Worm (Caenorhabditis elegans) whole organism, L3 larva: ENCODE data around the gene C48B4.9.

ENCODE experiments used
- R02D3.7 ChIP-seq: fragments of 150-350 bp; optimal IDR thresholded peaks from 2 replicates; lab custom pipeline; 2014; ENCODE audit warnings: missing biosample characterization, missing genetic modification characterization
- aly-2 ChIP-seq: fragments of 150-350 bp; optimal IDR thresholded peaks from 2 replicates; lab custom pipeline; 2014; ENCODE audit warnings: missing biosample characterization, missing genetic modification characterization
- ama-1 ChIP-seq: fragments of 150-350 bp; optimal IDR thresholded peaks from 2 replicates; lab custom pipeline; 2018
- ceh-16 ChIP-seq: sonication (generic microtip); optimal IDR thresholded peaks from 2 replicates; lab custom pipeline; 2017; ENCODE audit warnings: missing biosample characterization, missing genetic modification characterization
- ceh-82 ChIP-seq: fragments of 150-350 bp; optimal IDR thresholded peaks from 2 replicates; lab custom pipeline; 2014; ENCODE audit warnings: missing biosample characterization, missing genetic modification characterization
- daf-12 ChIP-seq: fragments of 150-350 bp; optimal IDR thresholded peaks from 2 replicates; lab custom pipeline; 2014; ENCODE audit warnings: missing biosample characterization, missing genetic modification reagents, missing genetic modification characterization
- egl-5 ChIP-seq: fragments of 150-350 bp; optimal IDR thresholded peaks from 2 replicates; lab custom pipeline; 2017; ENCODE audit warnings: missing biosample characterization, missing genetic modification reagents, missing genetic modification characterization, inconsistent platforms
- elt-1 ChIP-seq: fragments of 150-350 bp; optimal IDR thresholded peaks from 2 replicates; lab custom pipeline; 2014; ENCODE audit warnings: missing biosample characterization, missing genetic modification characterization
- elt-2 ChIP-seq: sonication (generic microtip); optimal IDR thresholded peaks from 2 replicates; lab custom pipeline; 2016; ENCODE audit warnings: missing genetic modification reagents, mild to moderate bottlenecking, missing genetic modification characterization, missing compliant biosample characterization
- elt-3 ChIP-seq, 3 experiments: fragments of 150-350 bp in 1 of 3; sonication (generic microtip) in 2 of 3; optimal IDR thresholded peaks; 2 replicates in 2 of 3; 4 replicates in 1 of 3; lab custom pipeline; 2014 to 2017; ENCODE audit warnings: missing biosample characterization in 3 of 3, missing genetic modification characterization in 3 of 3
- eor-1 ChIP-seq, 2 experiments: fragments of 150-350 bp; optimal IDR thresholded peaks; 2 replicates each; lab custom pipeline; 2014 to 2018; ENCODE audit warnings: missing biosample characterization in 2 of 2, missing genetic modification characterization in 2 of 2
- fkh-10 ChIP-seq: sonication (generic microtip); optimal IDR thresholded peaks from 2 replicates; lab custom pipeline; 2017; ENCODE audit warnings: missing biosample characterization, missing genetic modification reagents, missing genetic modification characterization
- fos-1 ChIP-seq: fragments of 150-350 bp; optimal IDR thresholded peaks from 2 replicates; lab custom pipeline; 2014; ENCODE audit warnings: missing biosample characterization, missing genetic modification characterization
- hmg-11 ChIP-seq: sonication (generic microtip); optimal IDR thresholded peaks from 2 replicates; lab custom pipeline; 2016; ENCODE audit warnings: missing genetic modification characterization, missing compliant biosample characterization
- jun-1 ChIP-seq: fragments of 150-350 bp; optimal IDR thresholded peaks from 2 replicates; lab custom pipeline; 2014; ENCODE audit warnings: missing biosample characterization, missing genetic modification reagents, missing genetic modification characterization
- lin-39 ChIP-seq: fragments of 150-350 bp; optimal IDR thresholded peaks from 2 replicates; lab custom pipeline; 2018; ENCODE audit warnings: missing biosample characterization, missing genetic modification reagents, missing genetic modification characterization
- lsy-12 ChIP-seq: sonication (generic microtip); optimal IDR thresholded peaks from 2 replicates; lab custom pipeline; 2016; ENCODE audit warnings: mild to moderate bottlenecking, missing genetic modification characterization, missing compliant biosample characterization
- mdl-1 ChIP-seq: fragments of 150-350 bp; optimal IDR thresholded peaks from 2 replicates; lab custom pipeline; 2014; ENCODE audit warnings: missing biosample characterization, missing genetic modification characterization
- mml-1 ChIP-seq: fragments of 150-350 bp; sonication (generic microtip); optimal IDR thresholded peaks from 3 replicates; lab custom pipeline; 2014; ENCODE audit warnings: missing biosample characterization, missing genetic modification characterization
- nfya-1 ChIP-seq: sonication (generic microtip); optimal IDR thresholded peaks from 2 replicates; lab custom pipeline; 2017; ENCODE audit warnings: missing genetic modification characterization, mild to moderate bottlenecking, missing compliant biosample characterization, antibody characterized with exemption, moderate library complexity; ENCODE audit not compliant: insufficient read depth
- nhr-11 ChIP-seq: fragments of 150-350 bp; optimal IDR thresholded peaks from 2 replicates; lab custom pipeline; 2014; ENCODE audit warnings: missing biosample characterization, missing genetic modification characterization
- nhr-23 ChIP-seq: fragments of 150-350 bp; optimal IDR thresholded peaks from 2 replicates; lab custom pipeline; 2014; ENCODE audit warnings: missing biosample characterization, missing genetic modification reagents, missing genetic modification characterization
- nhr-237 ChIP-seq: fragments of 150-350 bp; optimal IDR thresholded peaks from 2 replicates; lab custom pipeline; 2014; ENCODE audit warnings: missing biosample characterization, missing genetic modification characterization
- nhr-28 ChIP-seq: fragments of 150-350 bp; optimal IDR thresholded peaks from 2 replicates; lab custom pipeline; 2014; ENCODE audit warnings: missing biosample characterization, missing genetic modification characterization
- nhr-43 ChIP-seq: sonication (generic microtip); optimal IDR thresholded peaks from 2 replicates; lab custom pipeline; 2016; ENCODE audit warnings: mild to moderate bottlenecking, missing genetic modification characterization, missing compliant biosample characterization; ENCODE audit not compliant: poor library complexity, severe bottlenecking
- nhr-67 ChIP-seq: fragments of 150-350 bp; optimal IDR thresholded peaks from 2 replicates; lab custom pipeline; 2014; ENCODE audit warnings: missing biosample characterization, missing genetic modification characterization
- nhr-76 ChIP-seq: fragments of 150-350 bp; sonication (generic microtip); optimal IDR thresholded peaks from 5 replicates; lab custom pipeline; 2014; ENCODE audit warnings: missing biosample characterization, missing genetic modification characterization
- nhr-77 ChIP-seq: fragments of 150-350 bp; optimal IDR thresholded peaks from 2 replicates; lab custom pipeline; 2014; ENCODE audit warnings: missing biosample characterization, missing genetic modification characterization
- pha-4 ChIP-seq: fragments of 150-350 bp; optimal IDR thresholded peaks from 2 replicates; lab custom pipeline; 2014; ENCODE audit warnings: missing biosample characterization, missing genetic modification reagents, missing genetic modification characterization
- sea-2 ChIP-seq: fragments of 150-350 bp; sonication (generic microtip); optimal IDR thresholded peaks from 4 replicates; lab custom pipeline; 2014; ENCODE audit warnings: missing biosample characterization, missing genetic modification reagents, missing genetic modification characterization
- skn-1 ChIP-seq: fragments of 150-350 bp; optimal IDR thresholded peaks from 2 replicates; lab custom pipeline; 2014; ENCODE audit warnings: missing biosample characterization, missing genetic modification characterization
- snpc-4 ChIP-seq: fragments of 150-350 bp; optimal IDR thresholded peaks from 2 replicates; lab custom pipeline; 2014; ENCODE audit warnings: missing biosample characterization, missing genetic modification characterization
- unc-39 ChIP-seq: sonication (generic microtip); optimal IDR thresholded peaks from 4 replicates; lab custom pipeline; 2017; ENCODE audit warnings: missing biosample characterization, missing genetic modification characterization
- unc-62 ChIP-seq: fragments of 150-350 bp; sonication (generic microtip); optimal IDR thresholded peaks from 4 replicates; lab custom pipeline; 2014; ENCODE audit warnings: missing biosample characterization, missing genetic modification reagents, missing genetic modification characterization
- ztf-11 ChIP-seq: fragments of 150-350 bp; optimal IDR thresholded peaks from 2 replicates; lab custom pipeline; 2014; ENCODE audit warnings: missing biosample characterization, missing genetic modification characterization
- ztf-4 ChIP-seq: fragments of 150-350 bp; optimal IDR thresholded peaks from 2 replicates; lab custom pipeline; 2014; ENCODE audit warnings: missing biosample characterization, missing genetic modification characterization

Gene C48B4.9

ce11 chrIII:9563235-9563634 lies at the start of gene C48B4.9:
Gene C48B4.9 (minus strand): TSS chrIII:9563335.
- TF ChIP-seq jun-1 (no peak), mdl-1 (tag; lab: Kevin White, UChicago) (no peak), fos-1 (tag; lab: Kevin White, UChicago) (no peak), aly-2 (tag; lab: Kevin White, UChicago) (no peak), nhr-43 (tag; lab: Kevin White, UChicago) (no peak), ztf-4 (tag; lab: Kevin White, UChicago) (no peak), unc-62 (GFP tag; lab: Kevin White, UChicago) (no peak), ceh-16 (no peak), nhr-76 (no peak), ztf-11 (tag; lab: Kevin White, UChicago) (no peak), elt-1 (tag; lab: Kevin White, UChicago) (no peak), nhr-28 (tag; lab: Kevin White, UChicago) (no peak), eor-1 (tag; optimal IDR thresholded peaks at IDR 0.05; lab: Kevin White, UChicago) (no peak), daf-12 (tag; lab: Kevin White, UChicago) (no peak)
- TF ChIP-seq, all 47 proteins: peak for 0

- TF ChIP-seq snpc-4 (tag; lab: Kevin White, UChicago), result no peak
- TF ChIP-seq hmg-11, result no peak
- TF ChIP-seq ama-1, result no peak
- no peak for TF ChIP-seq elt-2 (tag; lab: Kevin White, UChicago)
- no peak for TF ChIP-seq fkh-10 (GFP tag; lab: Kevin White, UChicago)
- TF ChIP-seq elt-1 (tag; lab: Kevin White, UChicago), result no peak
- no peak for TF ChIP-seq ceh-16
- TF ChIP-seq nfya-1, result no peak
- no peak for TF ChIP-seq lsy-12 (tag; lab: Kevin White, UChicago)
- TF ChIP-seq mdl-1 (tag; lab: Kevin White, UChicago), result no peak
- TF ChIP-seq unc-62 (GFP tag; lab: Kevin White, UChicago), result no peak
- TF ChIP-seq nhr-11 (tag; lab: Kevin White, UChicago), result no peak
- TF ChIP-seq nhr-76, result no peak
- no peak for TF ChIP-seq fos-1 (tag; lab: Kevin White, UChicago)
- TF ChIP-seq ceh-82 (tag; lab: Kevin White, UChicago), result no peak
These were observed 49.0 kb upstream of the C48B4.9 start, which contains the start of gene bbs-4 for ce11 chrIII:9612097-9612496. Gene bbs-4 (minus strand): TSS chrIII:9612197.

ce11 chrIII:9608650-9609049 lies 45.5 kb upstream of the C48B4.9 start, which contains the start of gene clec-161:
Gene clec-161 (minus strand): TSS chrIII:9608750.
- TF ChIP-seq nhr-43 (tag; lab: Kevin White, UChicago), result no peak
- TF ChIP-seq nhr-11 (tag; lab: Kevin White, UChicago), result no peak
- no peak for TF ChIP-seq lin-39 (tag; lab: Kevin White, UChicago)
- no peak for TF ChIP-seq mml-1 (tag; lab: Kevin White, UChicago)
- TF ChIP-seq R02D3.7, result no peak
- no peak for TF ChIP-seq elt-1 (tag; lab: Kevin White, UChicago)
- no peak for TF ChIP-seq ztf-11 (tag; lab: Kevin White, UChicago)
- TF ChIP-seq skn-1, result no peak
- no peak for TF ChIP-seq sea-2 (GFP tag; lab: Kevin White, UChicago)
- no peak for TF ChIP-seq eor-1 (tag; optimal IDR thresholded peaks at IDR 0.05; lab: Kevin White, UChicago)

ce11 chrIII:9600645-9601044 lies 37.5 kb upstream of the C48B4.9 start, which contains the start of gene F58A4.2:
Gene F58A4.2 (minus strand): TSS chrIII:9600745.
- TF ChIP-seq skn-1, result no peak
- no peak for TF ChIP-seq elt-3 (tag; optimal IDR thresholded peaks at IDR 0.05; lab: Kevin White, UChicago)
- TF ChIP-seq R02D3.7, result no peak
- TF ChIP-seq nhr-67 (tag; lab: Kevin White, UChicago), result no peak
- no peak for TF ChIP-seq snpc-4 (tag; lab: Kevin White, UChicago)
- TF ChIP-seq jun-1, result no peak
- TF ChIP-seq elt-1 (tag; lab: Kevin White, UChicago), result no peak
- no peak for TF ChIP-seq unc-62 (GFP tag; lab: Kevin White, UChicago)
- TF ChIP-seq aly-2 (tag; lab: Kevin White, UChicago), result no peak
- TF ChIP-seq nhr-23, result no peak

- no peak for TF ChIP-seq pha-4 (tag; lab: Kevin White, UChicago)
- TF ChIP-seq hmg-11, result no peak
- no peak for TF ChIP-seq nhr-28 (tag; lab: Kevin White, UChicago)
- no peak for TF ChIP-seq elt-3 (tag; optimal IDR thresholded peaks at IDR 0.05; lab: Kevin White, UChicago)
- TF ChIP-seq R02D3.7, result no peak
- no peak for TF ChIP-seq unc-39 (tag; lab: Kevin White, UChicago)
- no peak for TF ChIP-seq egl-5
- TF ChIP-seq ceh-82 (tag; lab: Kevin White, UChicago), result no peak
- no peak for TF ChIP-seq nhr-23
- no peak for TF ChIP-seq aly-2 (tag; lab: Kevin White, UChicago)
- TF ChIP-seq nhr-77 (tag; lab: Kevin White, UChicago), result no peak
- no peak for TF ChIP-seq sea-2 (GFP tag; lab: Kevin White, UChicago)
- no peak for TF ChIP-seq nhr-237 (tag; lab: Kevin White, UChicago)
These were observed 35.0 kb upstream of the C48B4.9 start, which contains the start of gene F58A4.1 for ce11 chrIII:9598168-9598567. Gene F58A4.1 (plus strand): TSS chrIII:9598468.
